Fruit fly (Drosophila melanogaster): Measurements from ENCODE around the gene CG34393.

DNA sequence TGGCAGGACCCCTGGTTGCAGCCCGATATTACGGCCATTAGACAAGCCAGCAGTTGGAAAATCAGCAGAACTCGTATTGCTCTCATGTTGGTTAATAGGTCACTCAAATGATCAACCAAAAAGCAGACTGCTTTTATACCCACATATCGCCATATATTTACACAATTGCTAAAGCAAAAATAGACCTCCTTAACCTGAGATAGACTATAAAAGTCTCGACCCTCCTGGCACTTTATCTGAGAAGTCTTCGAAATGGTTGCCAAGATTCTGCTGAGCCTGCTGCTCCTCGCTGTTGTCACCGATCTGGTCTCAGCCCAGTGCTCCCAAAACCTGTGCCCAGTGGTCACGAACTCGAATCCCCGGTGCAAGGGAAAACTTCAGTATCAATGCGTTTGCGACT lies 26.6 kb downstream of the CG34393 start, which contains the start of the genes CG31698 and CG15404:
- TF ChIP-seq Hr78 (GFP tag; optimal IDR thresholded peaks at IDR 0.05) (no peak), br (GFP tag; optimal IDR thresholded peaks at IDR 0.05) (no peak), Abd-B (GFP tag; optimal IDR thresholded peaks at IDR 0.05) (no peak)

Data from whole organism, wandering third instar larva.